Worm (Caenorhabditis elegans): ENCODE data around the gene F41C6.6.

- TF ChIP-seq lin-13 (GFP tag; optimal IDR thresholded peaks at IDR 0.05) (no peak), aly-2 (tag; optimal IDR thresholded peaks at IDR 0.05) (no peak), skn-1 (tag; optimal IDR thresholded peaks at IDR 0.05) (no peak), lin-39 (tag; optimal IDR thresholded peaks at IDR 0.05) (no peak), nhr-77 (tag; optimal IDR thresholded peaks at IDR 0.05) (no peak), unc-62 (GFP tag; optimal IDR thresholded peaks at IDR 0.05) (no peak), nhr-12 (tag; optimal IDR thresholded peaks at IDR 0.05) (no peak), nhr-237 (tag; optimal IDR thresholded peaks at IDR 0.05) (no peak), egl-27 (tag; optimal IDR thresholded peaks at IDR 0.05) (no peak), lin-11 (tag; optimal IDR thresholded peaks at IDR 0.05) (no peak), ama-1 (optimal IDR thresholded peaks at IDR 0.05) (no peak), sma-3 (GFP tag; optimal IDR thresholded peaks at IDR 0.05) (no peak), mdl-1 (tag; optimal IDR thresholded peaks at IDR 0.05) (no peak)
These were observed 20.1 kb downstream of the F41C6.6 start for ce11 chrX:6861564-6861963.
